Fruit fly (Drosophila melanogaster) whole organism, adult: ENCODE results near the gene CG14329.

Experiments used
- CG11617 ChIP-seq: fragments of 200-800 bp; sonication (Bioruptor generic); optimal IDR thresholded peaks from 2 replicates; lab custom pipeline; 2017; ENCODE audit warnings: mild to moderate bottlenecking, missing biosample characterization, missing genetic modification reagents, missing genetic modification characterization
- CG33017 ChIP-seq: fragments of 200-800 bp; sonication (Bioruptor generic); optimal IDR thresholded peaks from 2 replicates; lab custom pipeline; 2018; ENCODE audit warnings: missing biosample characterization, mild to moderate bottlenecking, missing genetic modification characterization, moderate library complexity
- CG5204 ChIP-seq: fragments of 200-800 bp; sonication (Bioruptor generic); optimal IDR thresholded peaks from 2 replicates; lab custom pipeline; 2016; ENCODE audit warnings: missing biosample characterization, missing genetic modification characterization
- Clk ChIP-seq: fragments of 200-800 bp; sonication (Bioruptor generic); optimal IDR thresholded peaks from 2 replicates; lab custom pipeline; 2017; ENCODE audit warnings: missing biosample characterization, missing genetic modification characterization
- Crg-1 ChIP-seq: fragments of 200-800 bp; sonication (Bioruptor generic); optimal IDR thresholded peaks from 2 replicates; lab custom pipeline; 2016; ENCODE audit warnings: missing biosample characterization, missing genetic modification characterization
- bab1 ChIP-seq: fragments of 200-800 bp; sonication (Bioruptor generic); optimal IDR thresholded peaks from 3 replicates; lab custom pipeline; 2019; ENCODE audit warnings: missing biosample characterization, mild to moderate bottlenecking, missing genetic modification characterization, moderate library complexity
- cic ChIP-seq: fragments of 200-800 bp; sonication (Bioruptor generic); optimal IDR thresholded peaks from 2 replicates; lab custom pipeline; 2017; ENCODE audit warnings: missing biosample characterization, mild to moderate bottlenecking, missing genetic modification characterization, moderate library complexity
- kay ChIP-seq: fragments of 200-800 bp; sonication (Bioruptor generic); peaks from one replicate; lab custom pipeline; 2016; ENCODE audit warnings: missing biosample characterization, missing genetic modification characterization, borderline replicate concordance
- pad ChIP-seq: fragments of 200-800 bp; sonication (Bioruptor generic); optimal IDR thresholded peaks from 3 replicates; lab custom pipeline; 2017; ENCODE audit warnings: missing biosample characterization, missing genetic modification characterization, mild to moderate bottlenecking, moderate library complexity, missing genetic modification reagents
- tj ChIP-seq: fragments of 200-800 bp; sonication (Bioruptor generic); optimal IDR thresholded peaks from 3 replicates; lab custom pipeline; 2017; ENCODE audit warnings: missing biosample characterization, mild to moderate bottlenecking, missing genetic modification characterization, moderate library complexity
- toe ChIP-seq: fragments of 200-800 bp; sonication (Bioruptor generic); optimal IDR thresholded peaks from 2 replicates; lab custom pipeline; 2016; ENCODE audit warnings: missing biosample characterization, missing genetic modification characterization

DNA sequence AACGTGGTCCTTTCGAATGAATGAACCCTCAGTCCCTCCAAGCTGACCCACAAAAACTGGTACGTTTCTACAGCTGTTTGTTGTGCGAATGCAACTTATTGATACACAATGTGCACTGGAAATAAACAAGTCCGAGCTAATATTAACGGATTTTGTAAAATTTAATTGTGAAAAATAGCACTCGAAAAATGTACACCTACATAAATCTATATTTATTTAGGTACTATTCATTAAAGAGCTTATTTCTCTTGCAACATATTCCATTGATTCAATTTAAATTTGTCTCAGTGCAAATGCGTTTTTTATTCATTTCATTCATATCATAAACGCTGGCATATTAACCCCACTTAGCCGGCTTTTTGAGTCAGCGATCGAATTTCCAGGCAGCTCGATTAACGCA lies 48.0 kb upstream of the CG14329 start:
- TF ChIP-seq pad (GFP tag; lab: Kevin White, UChicago) (no peak), CG5204 (GFP tag; lab: Kevin White, UChicago) (no peak), cic (GFP tag; lab: Kevin White, UChicago) (no peak), Clk (GFP tag; lab: Kevin White, UChicago) (no peak), tj (no peak), kay (GFP tag; lab: Kevin White, UChicago) (no peak), bab1 (GFP tag; lab: Kevin White, UChicago) (no peak), CG33017 (no peak), toe (GFP tag; lab: Kevin White, UChicago) (no peak), CG11617 (GFP tag; lab: Kevin White, UChicago) (no peak), Crg-1 (GFP tag; lab: Kevin White, UChicago) (no peak)
